Worm (Caenorhabditis elegans) whole organism, young adult: Measurements from ENCODE around the gene hpo-19.

Experiments used
- B0261.1 ChIP-seq: sonication (generic microtip); optimal IDR thresholded peaks from 2 replicates; lab custom pipeline; 2016; ENCODE audit warnings: mild to moderate bottlenecking, missing genetic modification characterization, moderate library complexity, missing compliant biosample characterization
- C17E4.6 ChIP-seq: fragments of 200-800 bp; sonication (Bioruptor generic); IDR thresholded peaks from 2 replicates; pipeline ENCODE4 v1.3.6; 2022; ENCODE audit warnings: missing genetic modification reagents, missing genetic modification characterization, missing compliant biosample characterization
- D2030.7 ChIP-seq: fragments of 200-800 bp; sonication (Bioruptor generic); IDR thresholded peaks from 2 replicates; pipeline ENCODE4 v1.3.6; 2022; ENCODE audit warnings: missing genetic modification reagents, missing genetic modification characterization, missing compliant biosample characterization
- F10E7.11 ChIP-seq: sonication (generic microtip); optimal IDR thresholded peaks from 2 replicates; lab custom pipeline; 2017; ENCODE audit warnings: mild to moderate bottlenecking, missing genetic modification characterization, moderate library complexity, missing compliant biosample characterization
- F22D6.2 ChIP-seq: sonication (generic microtip); optimal IDR thresholded peaks from 2 replicates; lab custom pipeline; 2016; ENCODE audit warnings: mild to moderate bottlenecking, missing genetic modification characterization, missing compliant biosample characterization
- F33H1.4 ChIP-seq: fragments of 200-800 bp; sonication (Bioruptor generic); IDR thresholded peaks from 2 replicates; pipeline ENCODE4 v1.3.6; 2022; ENCODE audit warnings: missing genetic modification reagents, missing genetic modification characterization, missing compliant biosample characterization
- F39B2.1 ChIP-seq: fragments of 200-800 bp; sonication (Bioruptor generic); IDR thresholded peaks from 2 replicates; pipeline ENCODE4 v1.3.6; 2022; ENCODE audit warnings: missing genetic modification reagents, missing genetic modification characterization, missing compliant biosample characterization
- F52B5.7 ChIP-seq: sonication (generic microtip); optimal IDR thresholded peaks from 2 replicates; lab custom pipeline; 2016; ENCODE audit warnings: mild to moderate bottlenecking, missing genetic modification characterization, missing compliant biosample characterization
- F57A8.1 ChIP-seq: fragments of 200-800 bp; sonication (Bioruptor generic); optimal IDR thresholded peaks from 2 replicates; lab custom pipeline; 2018; ENCODE audit warnings: mild to moderate bottlenecking, missing genetic modification characterization, moderate library complexity, missing compliant biosample characterization
- F57C9.4 ChIP-seq: sonication (generic microtip); optimal IDR thresholded peaks from 2 replicates; lab custom pipeline; 2017; ENCODE audit warnings: mild to moderate bottlenecking, missing genetic modification characterization, missing compliant biosample characterization
- K11D2.4 ChIP-seq: fragments of 200-800 bp; sonication (Bioruptor generic); IDR thresholded peaks from 2 replicates; pipeline ENCODE4 v1.3.6; 2022; ENCODE audit warnings: missing genetic modification reagents, missing genetic modification characterization, missing compliant biosample characterization
- akir-1 ChIP-seq: fragments of 200-800 bp; sonication (Bioruptor generic); optimal IDR thresholded peaks from 2 replicates; lab custom pipeline; 2018; ENCODE audit warnings: mild to moderate bottlenecking, missing genetic modification characterization, moderate library complexity, missing compliant biosample characterization
- ama-1 ChIP-seq, 3 experiments: fragments of 150-350 bp in 1 of 3; sonication (generic microtip) in 2 of 3; optimal IDR thresholded peaks; 2 replicates each; lab custom pipeline; 2014 to 2018; ENCODE audit warnings: missing biosample characterization in 2 of 3, missing genetic modification characterization in 2 of 3, missing genetic modification reagents in 2 of 3
- atf-7 ChIP-seq: sonication (generic microtip); optimal IDR thresholded peaks from 2 replicates; lab custom pipeline; 2017; ENCODE audit warnings: mild to moderate bottlenecking, missing genetic modification characterization, missing compliant biosample characterization
- attf-3 ChIP-seq: fragments of 200-800 bp; sonication (Bioruptor generic); conservative IDR thresholded peaks from 2 replicates; pipeline ENCODE4 v1.3.6; 2022; ENCODE audit warnings: missing genetic modification reagents, missing genetic modification characterization, missing compliant biosample characterization
- attf-5 ChIP-seq: fragments of 200-800 bp; sonication (Bioruptor generic); optimal IDR thresholded peaks from 2 replicates; lab custom pipeline; 2018; ENCODE audit warnings: mild to moderate bottlenecking, missing genetic modification characterization, missing compliant biosample characterization
- ccch-3 ChIP-seq: fragments of 200-800 bp; sonication (Bioruptor generic); optimal IDR thresholded peaks from 2 replicates; lab custom pipeline; 2018; ENCODE audit warnings: mild to moderate bottlenecking, missing genetic modification characterization, missing compliant biosample characterization
- cebp-1 ChIP-seq, 2 experiments: fragments of 200-800 bp in 1 of 2; sonication (Bioruptor generic) in 1 of 2; sonication (generic microtip) in 1 of 2; IDR thresholded peaks in 1 of 2; optimal IDR thresholded peaks in 1 of 2; 2 replicates each; pipeline versions ENCODE4 v1.3.6 to Lab custom; 2017 to 2022; ENCODE audit warnings: missing compliant biosample characterization in 2 of 2, missing genetic modification characterization in 2 of 2, mild to moderate bottlenecking in 1 of 2, missing genetic modification reagents in 1 of 2, moderate library complexity in 1 of 2
- ceh-27 ChIP-seq: fragments of 200-800 bp; sonication (Bioruptor generic); optimal IDR thresholded peaks from 2 replicates; lab custom pipeline; 2018; ENCODE audit warnings: mild to moderate bottlenecking, missing genetic modification characterization, moderate library complexity, missing compliant biosample characterization
- ceh-79 ChIP-seq: sonication (generic microtip); optimal IDR thresholded peaks from 2 replicates; lab custom pipeline; 2017; ENCODE audit warnings: mild to moderate bottlenecking, missing genetic modification characterization, missing compliant biosample characterization
- ceh-91 ChIP-seq: fragments of 200-800 bp; sonication (Bioruptor generic); IDR thresholded peaks from 2 replicates; pipeline ENCODE4 v1.3.6; 2022; ENCODE audit warnings: missing genetic modification reagents, missing genetic modification characterization, missing compliant biosample characterization
- dpl-1 ChIP-seq: fragments of 150-350 bp; optimal IDR thresholded peaks from 2 replicates; lab custom pipeline; 2014; ENCODE audit warnings: missing biosample characterization, missing genetic modification reagents, missing genetic modification characterization
- egrh-3 ChIP-seq: fragments of 200-800 bp; sonication (Bioruptor generic); IDR thresholded peaks from 2 replicates; pipeline ENCODE4 v1.3.6; 2022; ENCODE audit warnings: missing genetic modification reagents, missing genetic modification characterization, missing compliant biosample characterization
- hlh-26 ChIP-seq: fragments of 200-800 bp; sonication (Bioruptor generic); conservative IDR thresholded peaks from 2 replicates; pipeline ENCODE4 v1.3.6; 2022; ENCODE audit warnings: missing genetic modification reagents, missing genetic modification characterization, missing compliant biosample characterization
- hmg-20 ChIP-seq: fragments of 200-800 bp; sonication (Bioruptor generic); IDR thresholded peaks from 2 replicates; pipeline ENCODE4 v1.3.6; 2022; ENCODE audit warnings: missing genetic modification reagents, missing genetic modification characterization, missing compliant biosample characterization
- hrde-1 ChIP-seq: sonication (generic microtip); optimal IDR thresholded peaks from 2 replicates; lab custom pipeline; 2016; ENCODE audit warnings: missing genetic modification characterization, mild to moderate bottlenecking, missing compliant biosample characterization, moderate library complexity, missing genotype, missing genetic modification reagents, borderline replicate concordance
- hsf-1 ChIP-seq: fragments of 200-800 bp; sonication (Bioruptor generic); IDR thresholded peaks from 2 replicates; pipeline ENCODE4 v1.3.6; 2022; ENCODE audit warnings: missing genetic modification reagents, missing genetic modification characterization, missing compliant biosample characterization
- let-607 ChIP-seq, 2 experiments: fragments of 200-800 bp in 1 of 2; sonication (Bioruptor generic) in 1 of 2; sonication (generic microtip) in 1 of 2; optimal IDR thresholded peaks; 2 replicates each; lab custom pipeline; 2016 to 2018; ENCODE audit warnings: mild to moderate bottlenecking in 2 of 2, missing compliant biosample characterization in 2 of 2, missing genetic modification characterization in 2 of 2, moderate library complexity in 2 of 2, missing genotype in 1 of 2
- lin-35 ChIP-seq, 3 experiments: fragments of 150-350 bp in 2 of 3; sonication (generic microtip) in 1 of 3; optimal IDR thresholded peaks; 2 replicates each; lab custom pipeline; 2014 to 2018; ENCODE audit warnings: missing biosample characterization in 3 of 3, missing genetic modification characterization in 3 of 3, missing genetic modification reagents in 3 of 3
- lsy-27 ChIP-seq: sonication (generic microtip); optimal IDR thresholded peaks from 2 replicates; lab custom pipeline; 2017; ENCODE audit warnings: missing genetic modification characterization, mild to moderate bottlenecking, missing compliant biosample characterization, antibody characterized with exemption, missing genotype, borderline replicate concordance; ENCODE audit not compliant: insufficient read depth
- madf-6 ChIP-seq: fragments of 200-800 bp; sonication (Bioruptor generic); IDR thresholded peaks from 2 replicates; pipeline ENCODE4 v1.3.6; 2022; ENCODE audit warnings: missing genetic modification reagents, missing genetic modification characterization, missing compliant biosample characterization
- madf-8 ChIP-seq: fragments of 200-800 bp; sonication (Bioruptor generic); conservative IDR thresholded peaks from 2 replicates; pipeline ENCODE4 v1.3.6; 2022; ENCODE audit warnings: missing genetic modification reagents, missing genetic modification characterization, missing compliant biosample characterization
- mxl-1 ChIP-seq: sonication (generic microtip); optimal IDR thresholded peaks from 2 replicates; lab custom pipeline; 2016; ENCODE audit warnings: missing genetic modification characterization, missing compliant biosample characterization
- nhr-27 ChIP-seq: fragments of 200-800 bp; sonication (Bioruptor generic); optimal IDR thresholded peaks from 2 replicates; lab custom pipeline; 2018; ENCODE audit warnings: mild to moderate bottlenecking, missing genetic modification characterization, moderate library complexity, missing compliant biosample characterization
- nhr-90 ChIP-seq: sonication (generic microtip); optimal IDR thresholded peaks from 2 replicates; lab custom pipeline; 2016; ENCODE audit warnings: missing genotype, mild to moderate bottlenecking, missing genetic modification characterization, missing compliant biosample characterization
- pbrm-1 ChIP-seq: fragments of 200-800 bp; sonication (Bioruptor generic); IDR thresholded peaks from 2 replicates; pipeline ENCODE4 v1.3.6; 2022; ENCODE audit warnings: missing genetic modification reagents, missing genetic modification characterization, missing compliant biosample characterization
- repo-1 ChIP-seq: sonication (generic microtip); optimal IDR thresholded peaks from 2 replicates; lab custom pipeline; 2017; ENCODE audit warnings: mild to moderate bottlenecking, missing genetic modification characterization, missing compliant biosample characterization
- rpc-1 ChIP-seq, 2 experiments: fragments of 150-350 bp in 1 of 2; sonication (generic microtip) in 1 of 2; optimal IDR thresholded peaks; 2 replicates each; lab custom pipeline; 2014 to 2018; ENCODE audit warnings: missing biosample characterization in 1 of 2, missing genetic modification characterization in 1 of 2, missing genetic modification reagents in 1 of 2, missing genotype in 1 of 2
- snpc-1.3 ChIP-seq: sonication (generic microtip); optimal IDR thresholded peaks from 2 replicates; lab custom pipeline; 2017; ENCODE audit warnings: missing genetic modification characterization, mild to moderate bottlenecking, missing compliant biosample characterization, antibody characterized with exemption, moderate library complexity, missing genotype, missing genetic modification reagents; ENCODE audit not compliant: insufficient read depth
- snpc-4 ChIP-seq, 5 experiments: fragments of 150-350 bp in 1 of 5; sonication (generic microtip) in 4 of 5; optimal IDR thresholded peaks; 2 replicates each; lab custom pipeline; 2014 to 2018; ENCODE audit warnings: missing genetic modification characterization in 5 of 5, missing biosample characterization in 3 of 5, antibody characterized with exemption in 2 of 5, mild to moderate bottlenecking in 2 of 5, missing compliant biosample characterization in 2 of 5, missing genotype in 2 of 5, moderate library complexity in 2 of 5, missing genetic modification reagents in 1 of 5
- tbp1 ChIP-seq: fragments of 200-800 bp; sonication (Bioruptor generic); optimal IDR thresholded peaks from 2 replicates; lab custom pipeline; 2018; ENCODE audit warnings: mild to moderate bottlenecking, missing genetic modification characterization, missing compliant biosample characterization
- unc-130 ChIP-seq: sonication (generic microtip); optimal IDR thresholded peaks from 2 replicates; lab custom pipeline; 2016; ENCODE audit warnings: missing genetic modification reagents, missing genetic modification characterization, missing compliant biosample characterization
- unc-62 ChIP-seq: fragments of 150-350 bp; optimal IDR thresholded peaks from 2 replicates; lab custom pipeline; 2014; ENCODE audit warnings: missing biosample characterization, missing genetic modification reagents, missing genetic modification characterization
- ztf-6 ChIP-seq: fragments of 200-800 bp; sonication (Bioruptor generic); IDR thresholded peaks from 2 replicates; pipeline ENCODE4 v1.3.6; 2022; ENCODE audit warnings: missing genetic modification reagents, missing genetic modification characterization, missing compliant biosample characterization

Gene hpo-19

ce11 chrV:6433446-6434178 is 2.8 kb upstream of the hpo-19 start, which contains the start of the genes gad-1 and erfa-1:
Gene gad-1 (minus strand): TSS chrV:6433496.
Gene erfa-1 (plus strand): TSS chrV:6434128.
- no peak for TF ChIP-seq C17E4.6 (GFP tag; lab: Robert Waterston, UW)
- no peak for TF ChIP-seq cebp-1 (GFP tag; IDR thresholded peaks at IDR 0.05; lab: Robert Waterston, UW)
- TF ChIP-seq cebp-1 (tag; optimal IDR thresholded peaks at IDR 0.05; lab: Kevin White, UChicago): peak; percentile 26
- no peak for TF ChIP-seq mxl-1
- no peak for TF ChIP-seq hsf-1
- no peak for TF ChIP-seq F57C9.4
- TF ChIP-seq dpl-1 (GFP tag; lab: Kevin White, UChicago): no peak
- TF ChIP-seq F39B2.1 (GFP tag; lab: Robert Waterston, UW): no peak
- peak; percentile 53 for TF ChIP-seq madf-8 (GFP tag; lab: Robert Waterston, UW)
- TF ChIP-seq egrh-3: no peak
- no peak for TF ChIP-seq F52B5.7 (tag; lab: Kevin White, UChicago)
- no peak for TF ChIP-seq attf-3
- TF ChIP-seq repo-1 (tag; lab: Kevin White, UChicago): no peak
- no peak for TF ChIP-seq rpc-1 (optimal IDR thresholded peaks at IDR 0.05; lab: Kevin White, UChicago)
- no peak for TF ChIP-seq rpc-1 (tag; optimal IDR thresholded peaks at IDR 0.05; lab: Kevin White, UChicago)
- peak; percentile 37; the same call in 1 of the 2 replicates for TF ChIP-seq D2030.7 (GFP tag; lab: Robert Waterston, UW)
- peak; percentile 22; the same call in 1 of the 2 replicates for TF ChIP-seq pbrm-1 (GFP tag; lab: Robert Waterston, UW)
- TF ChIP-seq nhr-90 (tag; lab: Kevin White, UChicago): no peak
- TF ChIP-seq B0261.1 (tag; lab: Kevin White, UChicago): no peak
- no peak for TF ChIP-seq K11D2.4 (GFP tag; lab: Robert Waterston, UW)
- TF ChIP-seq unc-130 (GFP tag; lab: Kevin White, UChicago): no peak
- TF ChIP-seq lin-35 (GFP tag; optimal IDR thresholded peaks at IDR 0.05; lab: Kevin White, UChicago): no peak
- TF ChIP-seq ceh-91 (GFP tag; lab: Robert Waterston, UW): peak; percentile 51
- no peak for TF ChIP-seq ama-1 (optimal IDR thresholded peaks at IDR 0.05; lab: Kevin White, UChicago)
- TF ChIP-seq ama-1 (GFP tag; optimal IDR thresholded peaks at IDR 0.05; lab: Kevin White, UChicago): no peak
- no peak for TF ChIP-seq F22D6.2
- TF ChIP-seq tbp1 (GFP tag; lab: Kevin White, UChicago): no peak
- no peak for TF ChIP-seq lsy-27
- no peak for TF ChIP-seq hmg-20 (GFP tag; lab: Robert Waterston, UW)
- no peak for TF ChIP-seq snpc-1.3 (tag; lab: Kevin White, UChicago)
- TF ChIP-seq atf-7 (tag; lab: Kevin White, UChicago): no peak
- no peak for TF ChIP-seq akir-1
- no peak for TF ChIP-seq nhr-27
- TF ChIP-seq ceh-27 (GFP tag; lab: Kevin White, UChicago): peak; percentile 61
- TF ChIP-seq F10E7.11: no peak
- no peak for TF ChIP-seq ceh-79 (tag; lab: Kevin White, UChicago)
- no peak for TF ChIP-seq unc-62 (GFP tag; lab: Kevin White, UChicago)
- peak; percentile 78 for TF ChIP-seq F33H1.4 (GFP tag; lab: Robert Waterston, UW)
- no peak for TF ChIP-seq ztf-6 (GFP tag; lab: Robert Waterston, UW)
- TF ChIP-seq let-607 (tag; optimal IDR thresholded peaks at IDR 0.05; lab: Kevin White, UChicago): peak; percentile 5 to 22
- no peak for TF ChIP-seq snpc-4 (GFP tag; optimal IDR thresholded peaks at IDR 0.05; lab: Kevin White, UChicago)
- peak in 1 of 4 experiments; percentile 28 for TF ChIP-seq snpc-4 (tag; optimal IDR thresholded peaks at IDR 0.05; lab: Kevin White, UChicago)
- peak; percentile 47 for TF ChIP-seq attf-5 (GFP tag; lab: Kevin White, UChicago)
- peak; percentile 69 for TF ChIP-seq madf-6 (GFP tag; lab: Robert Waterston, UW)
- no peak for TF ChIP-seq ccch-3 (GFP tag; lab: Kevin White, UChicago)
- no peak for TF ChIP-seq F57A8.1 (GFP tag; lab: Kevin White, UChicago)
- no peak for TF ChIP-seq hlh-26 (GFP tag; lab: Robert Waterston, UW)
- no peak for TF ChIP-seq hrde-1 (tag; lab: Kevin White, UChicago)
